Fruit fly (Drosophila melanogaster): ENCODE data around the gene PK2-R1.

DNA sequence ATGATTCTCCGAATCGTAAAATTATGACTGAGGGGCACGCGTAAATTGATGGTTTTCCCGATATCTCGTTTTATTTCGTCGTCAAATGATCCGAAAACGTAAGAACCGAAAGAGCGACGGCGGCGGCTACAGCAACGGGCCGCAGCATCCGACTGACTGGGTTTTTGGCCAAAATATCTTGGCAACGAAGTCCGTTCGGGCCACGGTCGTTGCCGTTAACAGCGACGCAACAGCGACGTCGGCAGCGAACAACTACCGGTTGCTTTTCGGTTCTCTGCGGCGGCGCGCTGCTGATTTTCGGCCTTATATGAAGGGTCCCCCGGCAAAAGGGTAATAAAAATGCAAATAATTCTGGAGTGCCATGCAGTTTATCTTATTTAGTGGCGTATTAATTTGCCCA lies 4.1 kb upstream of the PK2-R1 start, which contains the start of gene PK2-R2:
- TF ChIP-seq zfh2 (GFP tag; optimal IDR thresholded peaks at IDR 0.05) (no peak), CG33213 (GFP tag; optimal IDR thresholded peaks at IDR 0.05) (no peak), Sry-δ (GFP tag; optimal IDR thresholded peaks at IDR 0.05) (no peak), pan (optimal IDR thresholded peaks at IDR 0.05) (no peak), pan (GFP tag; optimal IDR thresholded peaks at IDR 0.05 in 1 of 2, IDR thresholded peaks at IDR 0.05 in 1 of 2) (no peak), CG3995 (GFP tag; optimal IDR thresholded peaks at IDR 0.05) (no peak), CG17385 (GFP tag; optimal IDR thresholded peaks at IDR 0.05) (no peak), CG2116 (GFP tag; optimal IDR thresholded peaks at IDR 0.05) (no peak), CG7556 (GFP tag; optimal IDR thresholded peaks at IDR 0.05) (no peak), nom (GFP tag; optimal IDR thresholded peaks at IDR 0.05) (no peak)

Data from whole organism, embryonic.